Fruit fly (Drosophila melanogaster): ENCODE measurements around the gene CG42446.

CG42446 gene

DNA sequence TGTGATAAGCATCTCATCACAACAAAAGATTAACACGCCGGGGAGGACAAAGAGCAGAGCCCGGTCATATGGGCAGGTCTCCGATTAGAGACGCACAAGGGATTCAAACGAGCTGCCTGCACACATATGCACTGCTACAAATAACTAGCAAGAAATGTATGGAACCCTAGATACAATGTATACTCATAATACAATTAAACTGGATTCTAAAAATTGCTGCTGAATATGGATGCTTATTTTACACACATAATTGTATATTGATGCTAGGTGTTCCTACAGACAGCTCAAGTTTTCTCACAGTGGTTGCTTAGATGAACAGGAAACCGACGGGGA is 22.9 kb downstream of the CG42446 start (continued):
- no peak for TF ChIP-seq crp (GFP tag; optimal IDR thresholded peaks at IDR 0.05)
- peak; percentile 24 for TF ChIP-seq jing (GFP tag; optimal IDR thresholded peaks at IDR 0.05)
- TF ChIP-seq Hey (tag; optimal IDR thresholded peaks at IDR 0.05): no peak
- TF ChIP-seq CG3065 (GFP tag; optimal IDR thresholded peaks at IDR 0.05): peak; percentile 37
- peak; percentile 85 for TF ChIP-seq CG2712 (tag; optimal IDR thresholded peaks at IDR 0.05)
- no peak for TF ChIP-seq Sox102F (GFP tag; optimal IDR thresholded peaks at IDR 0.05)
- TF ChIP-seq Eip74EF (GFP tag; optimal IDR thresholded peaks at IDR 0.05): no peak
- no peak for TF ChIP-seq CG7987 (GFP tag; optimal IDR thresholded peaks at IDR 0.05)
- peak; percentile 2 for TF ChIP-seq CG1529 (GFP tag; optimal IDR thresholded peaks at IDR 0.05)
- TF ChIP-seq trem (tag; optimal IDR thresholded peaks at IDR 0.05): peak; percentile 40
- TF ChIP-seq slbo (GFP tag; IDR thresholded peaks at IDR 0.05): no peak
- TF ChIP-seq CG12659 (GFP tag; optimal IDR thresholded peaks at IDR 0.05): no peak
- no peak for TF ChIP-seq CG9797 (GFP tag; optimal IDR thresholded peaks at IDR 0.05)
- TF ChIP-seq zen2 (GFP tag; IDR thresholded peaks at IDR 0.05; ENCODE audit: partially characterized antibody): no peak
- TF ChIP-seq CG4707 (GFP tag; optimal IDR thresholded peaks at IDR 0.05): no peak
- peak; percentile 18 to 30 for TF ChIP-seq dpn (GFP tag; optimal IDR thresholded peaks at IDR 0.05)
- TF ChIP-seq D19A (tag; optimal IDR thresholded peaks at IDR 0.05): no peak
- no peak for TF ChIP-seq luna (GFP tag; optimal IDR thresholded peaks at IDR 0.05)
- TF ChIP-seq CG16779 (GFP tag; IDR thresholded peaks at IDR 0.05): no peak
- no peak for TF ChIP-seq CG15011 (GFP tag; optimal IDR thresholded peaks at IDR 0.05)
- no peak for TF ChIP-seq Bgb (GFP tag; IDR thresholded peaks at IDR 0.05; ENCODE audit: partially characterized antibody)
- 0 out of 2 replicates have a peak, but pooled peaks have one; percentile 27 for TF ChIP-seq dati (GFP tag; IDR thresholded peaks at IDR 0.05)
- no peak for TF ChIP-seq so (GFP tag; IDR thresholded peaks at IDR 0.05)
- TF ChIP-seq Ets97D (GFP tag; optimal IDR thresholded peaks at IDR 0.05): peak; percentile 22
- TF ChIP-seq Hand (GFP tag; optimal IDR thresholded peaks at IDR 0.05): no peak
- no peak for TF ChIP-seq Hr39 (optimal IDR thresholded peaks at IDR 0.05)
- TF ChIP-seq CG33557 (GFP tag; optimal IDR thresholded peaks at IDR 0.05): peak; percentile 64
- no peak for TF ChIP-seq tna (GFP tag; IDR thresholded peaks at IDR 0.05; ENCODE audit: partially characterized antibody)
- TF ChIP-seq CrebB (tag; optimal IDR thresholded peaks at IDR 0.05): no peak
- TF ChIP-seq CG13296 (GFP tag; optimal IDR thresholded peaks at IDR 0.05): no peak
- peak; percentile 48 for TF ChIP-seq CG30403 (GFP tag; optimal IDR thresholded peaks at IDR 0.05)
- TF ChIP-seq Abd-B (GFP tag; optimal IDR thresholded peaks at IDR 0.05): no peak
- TF ChIP-seq Ptx1 (GFP tag; IDR thresholded peaks at IDR 0.05): peak; percentile 27; the same call in 1 of the 2 replicates
- peak; percentile 37; the same call in 1 of the 2 replicates for TF ChIP-seq ttk (GFP tag; IDR thresholded peaks at IDR 0.05)
- TF ChIP-seq ftz-f1 (GFP tag; optimal IDR thresholded peaks at IDR 0.05): no peak
- no peak for TF ChIP-seq CG12299 (tag; optimal IDR thresholded peaks at IDR 0.05)
- TF ChIP-seq Dfd (GFP tag; optimal IDR thresholded peaks at IDR 0.05): no peak
- TF ChIP-seq CG7786 (GFP tag; optimal IDR thresholded peaks at IDR 0.05): peak; percentile 51
- no peak for TF ChIP-seq Lim3 (GFP tag; IDR thresholded peaks at IDR 0.05)
- peak; percentile 68 for TF ChIP-seq Chrac-16 (GFP tag; optimal IDR thresholded peaks at IDR 0.05)
- peak; percentile 88 for TF ChIP-seq CG15696 (tag; optimal IDR thresholded peaks at IDR 0.05)
- 0 out of 2 replicates have a peak, but pooled peaks have one; percentile 2 for TF ChIP-seq H2.0 (GFP tag; IDR thresholded peaks at IDR 0.05)
- TF ChIP-seq da (GFP tag; optimal IDR thresholded peaks at IDR 0.05): no peak
- TF ChIP-seq Hr3 (GFP tag; optimal IDR thresholded peaks at IDR 0.05): peak; percentile 56
- TF ChIP-seq CG17361 (GFP tag; IDR thresholded peaks at IDR 0.05): peak; percentile 29; the same call in 1 of the 3 replicates
- TF ChIP-seq maf-S (GFP tag; optimal IDR thresholded peaks at IDR 0.05): no peak
- TF ChIP-seq CG15269 (tag; optimal IDR thresholded peaks at IDR 0.05): no peak
- TF ChIP-seq CG30431 (GFP tag; optimal IDR thresholded peaks at IDR 0.05): peak; percentile 66
- peak; percentile 28; the same call in 1 of the 2 replicates for TF ChIP-seq CG4730 (GFP tag; IDR thresholded peaks at IDR 0.05)
- no peak for TF ChIP-seq nom (GFP tag; optimal IDR thresholded peaks at IDR 0.05)
- no peak for TF ChIP-seq Deaf1 (tag; optimal IDR thresholded peaks at IDR 0.05)
